Worm (Caenorhabditis elegans) whole organism, early embryonic: Measurements from ENCODE around the gene clec-160.

Experiments
- B0310.2 ChIP-seq: sonication (generic microtip); optimal IDR thresholded peaks from 2 replicates; lab custom pipeline; 2016; ENCODE audit warnings: mild to moderate bottlenecking, missing genetic modification characterization, missing compliant biosample characterization
- F13C5.2 ChIP-seq: sonication (generic microtip); optimal IDR thresholded peaks from 2 replicates; lab custom pipeline; 2017; ENCODE audit warnings: mild to moderate bottlenecking, missing genetic modification characterization, inconsistent platforms, missing compliant biosample characterization
- aly-1 ChIP-seq: sonication (generic microtip); optimal IDR thresholded peaks from 2 replicates; lab custom pipeline; 2016; ENCODE audit warnings: missing genetic modification characterization, missing compliant biosample characterization
- ama-1 ChIP-seq: fragments of 150-350 bp; optimal IDR thresholded peaks from 2 replicates; lab custom pipeline; 2014
- ceh-13 ChIP-seq: fragments of 200-800 bp; sonication (Bioruptor generic); optimal IDR thresholded peaks from 2 replicates; lab custom pipeline; 2018; ENCODE audit warnings: mild to moderate bottlenecking, missing genetic modification characterization, missing compliant biosample characterization
- ceh-36 ChIP-seq: sonication (generic microtip); optimal IDR thresholded peaks from 2 replicates; lab custom pipeline; 2016; ENCODE audit warnings: missing genetic modification characterization, inconsistent platforms, missing compliant biosample characterization
- ets-7 ChIP-seq: sonication (generic microtip); optimal IDR thresholded peaks from 2 replicates; lab custom pipeline; 2016; ENCODE audit warnings: missing genotype, missing genetic modification characterization, missing compliant biosample characterization
- flt-1 ChIP-seq: fragments of 200-800 bp; sonication (Bioruptor generic); IDR thresholded peaks from 2 replicates; pipeline ENCODE4 v1.3.6; 2022; ENCODE audit warnings: missing genetic modification characterization, missing compliant biosample characterization
- hmbx-1 ChIP-seq: sonication (generic microtip); optimal IDR thresholded peaks from 2 replicates; lab custom pipeline; 2016; ENCODE audit warnings: mild to moderate bottlenecking, missing genetic modification characterization, missing compliant biosample characterization
- hmg-4 ChIP-seq: fragments of 200-800 bp; sonication (Bioruptor generic); optimal IDR thresholded peaks from 2 replicates; lab custom pipeline; 2018; ENCODE audit warnings: mild to moderate bottlenecking, missing genetic modification characterization, missing compliant biosample characterization
- hnd-1 ChIP-seq: sonication (generic microtip); optimal IDR thresholded peaks from 2 replicates; lab custom pipeline; 2016; ENCODE audit warnings: missing genetic modification characterization, missing compliant biosample characterization
- pes-1 ChIP-seq: fragments of 200-800 bp; sonication (Bioruptor generic); IDR thresholded peaks from 2 replicates; pipeline ENCODE4 v1.3.6; 2022; ENCODE audit warnings: missing genetic modification reagents, missing genetic modification characterization, missing compliant biosample characterization
- scrt-1 ChIP-seq: fragments of 200-800 bp; sonication (Bioruptor generic); IDR thresholded peaks from 2 replicates; pipeline ENCODE4 v1.3.6; 2022; ENCODE audit warnings: missing genetic modification characterization, missing compliant biosample characterization
- sea-1 ChIP-seq: fragments of 200-800 bp; sonication (Bioruptor generic); conservative IDR thresholded peaks from 2 replicates; pipeline ENCODE4 v1.3.6; 2022; ENCODE audit warnings: missing genetic modification characterization, missing compliant biosample characterization
- tbx-11 ChIP-seq: fragments of 200-800 bp; sonication (Bioruptor generic); IDR thresholded peaks from 2 replicates; pipeline ENCODE4 v1.3.6; 2022; ENCODE audit warnings: missing genetic modification characterization, missing compliant biosample characterization
- tbx-37 ChIP-seq: fragments of 200-800 bp; sonication (Bioruptor generic); conservative IDR thresholded peaks from 2 replicates; pipeline ENCODE4 v1.3.6; 2022; ENCODE audit warnings: missing genetic modification reagents, missing genetic modification characterization, missing compliant biosample characterization
- tra-4 ChIP-seq: sonication (generic microtip); optimal IDR thresholded peaks from 2 replicates; lab custom pipeline; 2017; ENCODE audit warnings: missing genetic modification characterization, missing compliant biosample characterization

clec-160 gene

ce11 chrIII:8254938-8255337, 20.8 kb downstream of the clec-160 start, which contains the start of gene F09G8.5:
Gene F09G8.5 (plus strand): TSS chrIII:8254975.
- TF ChIP-seq ets-7 (no peak), tbx-37 (GFP tag; lab: Robert Waterston, UW) (no peak), hmbx-1 (tag; lab: Kevin White, UChicago) (no peak), hnd-1 (tag; lab: Kevin White, UChicago) (no peak), flt-1 (GFP tag; lab: Robert Waterston, UW) (no peak), ama-1 (lab: Kevin White, UChicago) (no peak), tbx-11 (GFP tag; lab: Robert Waterston, UW) (no peak), tra-4 (tag; lab: Kevin White, UChicago) (no peak), pes-1 (GFP tag; lab: Robert Waterston, UW) (no peak), F13C5.2 (no peak), aly-1 (tag; lab: Kevin White, UChicago) (no peak), scrt-1 (no peak)

- TF ChIP-seq hnd-1 (tag; lab: Kevin White, UChicago), result no peak
- TF ChIP-seq aly-1 (tag; lab: Kevin White, UChicago), result no peak
- TF ChIP-seq F13C5.2, result peak; percentile 51
- peak; percentile 54 for TF ChIP-seq hmg-4 (GFP tag; lab: Kevin White, UChicago)
- TF ChIP-seq tbx-37 (GFP tag; lab: Robert Waterston, UW), result no peak
- no peak for TF ChIP-seq ama-1 (lab: Kevin White, UChicago)
- TF ChIP-seq ceh-13 (GFP tag; lab: Kevin White, UChicago), result no peak
Observed at ce11 chrIII:8250007-8250683, 25.6 kb downstream of the clec-160 start, which contains the start of gene knl-1. Gene knl-1 (plus strand): TSS chrIII:8250632.

ce11 chrIII:8249381-8249780, 26.4 kb downstream of the clec-160 start, which contains the start of the genes C02F5.10 and C02F5.2:
Gene C02F5.10 (minus strand): TSS chrIII:8249481.
Gene C02F5.2 (plus strand): TSS chrIII:8249619.
- TF ChIP-seq hmg-4 (GFP tag; lab: Kevin White, UChicago) (no peak), ama-1 (lab: Kevin White, UChicago) (no peak)

ce11 chrIII:8247051-8247450, 28.7 kb downstream of the clec-160 start, which contains the start of gene C02F5.13:
Gene C02F5.13 (plus strand): TSS chrIII:8247351.
- TF ChIP-seq ets-7 (no peak), ama-1 (lab: Kevin White, UChicago) (no peak), ceh-13 (GFP tag; lab: Kevin White, UChicago) (no peak), tbx-11 (GFP tag; lab: Robert Waterston, UW) (no peak), sea-1 (GFP tag; lab: Robert Waterston, UW) (no peak), pes-1 (GFP tag; lab: Robert Waterston, UW) (no peak), hnd-1 (tag; lab: Kevin White, UChicago) (no peak), scrt-1 (no peak)

ce11 chrIII:8245591-8245990, 30.2 kb downstream of the clec-160 start, which contains the start of gene C02F5.3:
Gene C02F5.3 (plus strand): TSS chrIII:8245891.
- TF ChIP-seq hnd-1 (tag; lab: Kevin White, UChicago), result no peak
- no peak for TF ChIP-seq B0310.2
- no peak for TF ChIP-seq scrt-1
- no peak for TF ChIP-seq pes-1 (GFP tag; lab: Robert Waterston, UW)
- no peak for TF ChIP-seq ceh-36 (tag; lab: Kevin White, UChicago)
- TF ChIP-seq tra-4 (tag; lab: Kevin White, UChicago), result no peak
- TF ChIP-seq hmg-4 (GFP tag; lab: Kevin White, UChicago), result no peak
- no peak for TF ChIP-seq ama-1 (lab: Kevin White, UChicago)

ce11 chrIII:8244052-8244451, 31.7 kb downstream of the clec-160 start, which contains the start of the genes pbs-6 and cids-1:
Gene pbs-6 (minus strand): TSS chrIII:8244092.
Gene cids-1 (plus strand): TSS chrIII:8244445.
- no peak for TF ChIP-seq ceh-13 (GFP tag; lab: Kevin White, UChicago)
- no peak for TF ChIP-seq hmbx-1 (tag; lab: Kevin White, UChicago)
- no peak for TF ChIP-seq tra-4 (tag; lab: Kevin White, UChicago)
- no peak for TF ChIP-seq scrt-1
- TF ChIP-seq ets-7, result no peak
- no peak for TF ChIP-seq tbx-11 (GFP tag; lab: Robert Waterston, UW)
- no peak for TF ChIP-seq hnd-1 (tag; lab: Kevin White, UChicago)
- no peak for TF ChIP-seq F13C5.2
- TF ChIP-seq pes-1 (GFP tag; lab: Robert Waterston, UW), result no peak
- no peak for TF ChIP-seq aly-1 (tag; lab: Kevin White, UChicago)
- TF ChIP-seq sea-1 (GFP tag; lab: Robert Waterston, UW), result no peak
- TF ChIP-seq flt-1 (GFP tag; lab: Robert Waterston, UW), result no peak
- no peak for TF ChIP-seq B0310.2
- no peak for TF ChIP-seq ceh-36 (tag; lab: Kevin White, UChicago)
- TF ChIP-seq tbx-37 (GFP tag; lab: Robert Waterston, UW), result no peak

ce11 chrIII:8242809-8243208, 33.0 kb downstream of the clec-160 start, which contains the start of gene C02F5.12:
Gene C02F5.12 (minus strand): TSS chrIII:8243029.
- no peak for TF ChIP-seq aly-1 (tag; lab: Kevin White, UChicago)
- TF ChIP-seq hmbx-1 (tag; lab: Kevin White, UChicago), result no peak
- no peak for TF ChIP-seq tra-4 (tag; lab: Kevin White, UChicago)
- no peak for TF ChIP-seq sea-1 (GFP tag; lab: Robert Waterston, UW)
- TF ChIP-seq ceh-36 (tag; lab: Kevin White, UChicago), result no peak
- TF ChIP-seq B0310.2, result no peak
- no peak for TF ChIP-seq hnd-1 (tag; lab: Kevin White, UChicago)
- TF ChIP-seq pes-1 (GFP tag; lab: Robert Waterston, UW), result no peak
- TF ChIP-seq scrt-1, result no peak
- TF ChIP-seq flt-1 (GFP tag; lab: Robert Waterston, UW), result no peak
- TF ChIP-seq tbx-11 (GFP tag; lab: Robert Waterston, UW), result no peak
